Fruit fly (Drosophila melanogaster): Measurements from ENCODE around the gene NfI.

DNA sequence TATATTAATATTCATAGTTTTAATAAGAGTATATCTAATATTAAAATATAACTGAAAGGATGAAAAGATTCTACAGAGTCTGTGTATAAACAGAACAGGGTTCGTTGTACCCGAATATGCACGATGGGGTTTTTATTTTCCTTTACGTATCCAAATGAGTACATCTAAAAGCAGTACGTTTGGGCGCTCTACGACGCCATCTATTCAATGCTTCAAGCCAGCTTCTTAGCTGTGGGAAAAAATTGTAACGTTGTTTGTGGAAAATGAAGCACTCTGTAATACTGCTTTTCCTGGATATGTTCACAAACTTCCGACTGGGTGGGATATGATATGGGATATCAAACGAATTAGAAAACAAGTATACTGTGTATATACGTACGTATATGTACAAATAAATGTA lies 1.5 kb downstream of the NfI start:
- TF ChIP-seq psq (optimal IDR thresholded peaks at IDR 0.05), result no peak
- TF ChIP-seq CG8478 (optimal IDR thresholded peaks at IDR 0.05), result no peak
- TF ChIP-seq EcR (GFP tag; optimal IDR thresholded peaks at IDR 0.05), result no peak
- TF ChIP-seq Dll (optimal IDR thresholded peaks at IDR 0.05), result no peak
